Fruit fly (Drosophila melanogaster): Measurements from ENCODE around the gene disco-r.

Gene disco-r

DNA sequence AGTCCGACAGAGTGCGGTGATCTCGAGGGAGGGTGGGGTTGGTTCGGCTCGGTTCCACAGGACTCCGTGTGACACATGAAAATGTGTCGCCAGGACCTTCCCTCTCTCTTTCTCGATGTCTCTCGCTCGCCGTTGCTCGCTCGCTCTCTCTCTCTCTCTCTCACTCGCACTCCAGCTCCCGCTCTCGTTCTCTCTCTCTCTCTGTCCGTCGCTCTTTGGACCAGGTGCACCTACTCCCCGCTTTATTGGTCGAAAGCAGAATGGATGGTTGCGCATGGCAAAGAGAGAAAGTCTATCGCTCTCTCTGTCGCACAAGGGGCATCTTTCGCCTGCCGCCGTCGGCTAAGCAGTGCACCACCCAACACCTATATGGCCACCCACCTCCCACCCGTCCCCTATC is 1.8 kb upstream of the disco-r start (continued):
- TF ChIP-seq cg (GFP tag; optimal IDR thresholded peaks at IDR 0.05) (peak; percentile 71), so (GFP tag; IDR thresholded peaks at IDR 0.05) (0 out of 3 replicates have a peak, but pooled peaks have one; percentile 28), CG31441 (GFP tag; IDR thresholded peaks at IDR 0.05) (no peak), disco-r (GFP tag; optimal IDR thresholded peaks at IDR 0.05) (peak; percentile 68), Hr51 (GFP tag; optimal IDR thresholded peaks at IDR 0.05) (no peak), gsb-n (tag; optimal IDR thresholded peaks at IDR 0.05) (no peak), seq (GFP tag; IDR thresholded peaks at IDR 0.05) (peak; percentile 52), CG8478 (optimal IDR thresholded peaks at IDR 0.05) (peak; percentile 89), CG3163 (GFP tag; optimal IDR thresholded peaks at IDR 0.05) (peak; percentile 96), CG2199 (GFP tag; IDR thresholded peaks at IDR 0.05) (0 out of 3 replicates have a peak, but pooled peaks have one; percentile 60), abd-A (tag; optimal IDR thresholded peaks at IDR 0.05) (peak; percentile 17), slp2 (GFP tag; optimal IDR thresholded peaks at IDR 0.05) (no peak), Nf-YC (tag; optimal IDR thresholded peaks at IDR 0.05) (peak; percentile 97), Adf1 (GFP tag; IDR thresholded peaks at IDR 0.05) (peak; percentile 65), Sin3A (optimal IDR thresholded peaks at IDR 0.05) (no peak), Jarid2 (GFP tag; optimal IDR thresholded peaks at IDR 0.05) (peak; percentile 57), Nf-YA (GFP tag; IDR thresholded peaks at IDR 0.05) (peak; percentile 64; the same call in 1 of the 2 replicates), CG10321 (GFP tag; IDR thresholded peaks at IDR 0.05) (peak; percentile 66; the same call in 1 of the 2 replicates), cato (GFP tag; optimal IDR thresholded peaks at IDR 0.05; ENCODE audit: borderline replicate concordance) (no peak), crol (GFP tag; IDR thresholded peaks at IDR 0.05) (0 out of 2 replicates have a peak, but pooled peaks have one; percentile 54), Ssrp (tag; optimal IDR thresholded peaks at IDR 0.05) (no peak), Trl (optimal IDR thresholded peaks at IDR 0.05) (peak; percentile 88 to 97), Trl (GFP tag; optimal IDR thresholded peaks at IDR 0.05) (peak; percentile 14), CG13894 (tag; optimal IDR thresholded peaks at IDR 0.05) (no peak)

DNA sequence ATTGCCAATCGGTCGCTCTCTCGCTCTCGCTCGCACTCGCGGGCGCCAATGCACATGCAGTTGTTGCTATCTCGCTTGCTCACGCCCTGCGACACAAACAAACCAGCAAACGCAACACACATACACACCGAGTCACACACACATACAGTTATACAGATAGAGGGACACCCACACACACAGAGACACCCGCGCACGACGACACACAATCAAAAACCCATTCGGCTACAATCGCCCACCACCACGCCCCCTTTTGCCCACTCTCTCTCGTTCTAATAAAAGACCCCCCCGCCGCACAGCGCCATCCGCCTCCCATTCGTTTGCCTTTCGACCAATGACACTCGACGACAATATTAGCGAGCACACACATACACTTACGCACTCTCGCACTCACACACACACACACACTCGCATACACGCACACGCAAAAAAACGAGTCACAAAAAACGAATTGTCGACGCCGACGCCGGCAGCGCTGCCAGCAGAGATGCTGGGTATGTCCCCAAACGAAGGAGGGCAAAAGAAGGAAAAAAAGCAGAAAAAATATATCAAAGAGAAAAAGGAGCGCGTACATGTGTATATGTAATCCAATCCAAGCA is 1.0 kb downstream of the disco-r start:
- no peak for TF ChIP-seq PHDP (tag; optimal IDR thresholded peaks at IDR 0.05)
- no peak for TF ChIP-seq yki (optimal IDR thresholded peaks at IDR 0.05)
- no peak for TF ChIP-seq CG17829 (tag; optimal IDR thresholded peaks at IDR 0.05)
- TF ChIP-seq CG6683 (GFP tag; optimal IDR thresholded peaks at IDR 0.05), result no peak
- TF ChIP-seq mld (GFP tag; IDR thresholded peaks at IDR 0.05; ENCODE audit: partially characterized antibody), result no peak
- TF ChIP-seq CG8359 (GFP tag; optimal IDR thresholded peaks at IDR 0.05; ENCODE audit: borderline replicate concordance), result no peak
- TF ChIP-seq Awh (GFP tag; IDR thresholded peaks at IDR 0.05), result no peak
- TF ChIP-seq Fer2 (tag; optimal IDR thresholded peaks at IDR 0.05), result no peak
- no peak for TF ChIP-seq ranshi (GFP tag; IDR thresholded peaks at IDR 0.05)
- TF ChIP-seq salm (tag; optimal IDR thresholded peaks at IDR 0.05), result no peak
- no peak for TF ChIP-seq nau (GFP tag; optimal IDR thresholded peaks at IDR 0.05)
- TF ChIP-seq br (optimal IDR thresholded peaks at IDR 0.05), result no peak
- TF ChIP-seq zen (tag; optimal IDR thresholded peaks at IDR 0.05), result no peak
- TF ChIP-seq CG9876 (GFP tag; optimal IDR thresholded peaks at IDR 0.05), result no peak
- TF ChIP-seq CG5953 (GFP tag; IDR thresholded peaks at IDR 0.05), result no peak
- no peak for TF ChIP-seq CG12391 (tag; optimal IDR thresholded peaks at IDR 0.05)
- TF ChIP-seq org-1 (GFP tag; optimal IDR thresholded peaks at IDR 0.05), result no peak
- no peak for TF ChIP-seq Poxn (GFP tag; IDR thresholded peaks at IDR 0.05)
- no peak for TF ChIP-seq Atf6 (GFP tag; IDR thresholded peaks at IDR 0.05)
- no peak for TF ChIP-seq Mad (GFP tag; optimal IDR thresholded peaks at IDR 0.05)
- TF ChIP-seq gsb-n (tag; optimal IDR thresholded peaks at IDR 0.05), result no peak
- TF ChIP-seq sd (tag; optimal IDR thresholded peaks at IDR 0.05), result no peak
- no peak for TF ChIP-seq slp2 (GFP tag; optimal IDR thresholded peaks at IDR 0.05)
- no peak for TF ChIP-seq CkIIα-i1 (GFP tag; IDR thresholded peaks at IDR 0.05)
- TF ChIP-seq otp (GFP tag; IDR thresholded peaks at IDR 0.05), result no peak
- TF ChIP-seq CG12744 (GFP tag; optimal IDR thresholded peaks at IDR 0.05), result no peak
- peak; percentile 79 for TF ChIP-seq CG1832 (GFP tag; optimal IDR thresholded peaks at IDR 0.05)
- peak; percentile 52 for TF ChIP-seq CoRest (tag; optimal IDR thresholded peaks at IDR 0.05)
- TF ChIP-seq HLHmδ (GFP tag; optimal IDR thresholded peaks at IDR 0.05), result no peak
- peak; percentile 22 for TF ChIP-seq ftz-f1 (GFP tag; optimal IDR thresholded peaks at IDR 0.05)

Data from whole organism, embryonic.